Fruit fly (Drosophila melanogaster) whole organism, embryonic: ENCODE data around the gene mRpS26.

Source experiments
- Abd-B ChIP-seq: fragments of 200-800 bp; sonication (Bioruptor generic); optimal IDR thresholded peaks from 2 replicates; lab custom pipeline; 2018; ENCODE audit warnings: missing biosample characterization, mild to moderate bottlenecking, missing genetic modification characterization, moderate library complexity
- B-H1 ChIP-seq: fragments of 200-800 bp; sonication (Bioruptor generic); IDR thresholded peaks from 3 replicates; pipeline ENCODE4 v1.3.6; 2022; ENCODE audit warnings: missing biosample characterization, missing genetic modification characterization
- CG10565 ChIP-seq: fragments of 200-800 bp; sonication (Bioruptor generic); optimal IDR thresholded peaks from 3 replicates; lab custom pipeline; 2016; ENCODE audit warnings: missing biosample characterization, mild to moderate bottlenecking, missing genetic modification characterization
- CG10654 ChIP-seq: fragments of 200-800 bp; sonication (Bioruptor generic); optimal IDR thresholded peaks from 2 replicates; lab custom pipeline; 2016; ENCODE audit warnings: missing biosample characterization, missing genetic modification characterization
- CG11560 ChIP-seq: fragments of 200-800 bp; sonication (Bioruptor generic); IDR thresholded peaks from 3 replicates; pipeline ENCODE4 v1.3.6; 2022; ENCODE audit warnings: missing biosample characterization, missing genetic modification characterization
- CG11695 ChIP-seq: fragments of 200-800 bp; sonication (Bioruptor generic); IDR thresholded peaks from 3 replicates; pipeline ENCODE4 v1.3.6; 2022; ENCODE audit warnings: missing biosample characterization, missing genetic modification characterization
- CG12769 ChIP-seq: fragments of 200-800 bp; sonication (Bioruptor generic); optimal IDR thresholded peaks from 2 replicates; lab custom pipeline; 2019; ENCODE audit warnings: missing biosample characterization, mild to moderate bottlenecking, missing genetic modification characterization, moderate library complexity
- CG13894 ChIP-seq: fragments of 200-800 bp; sonication (Bioruptor generic); optimal IDR thresholded peaks from 3 replicates; lab custom pipeline; 2018; ENCODE audit warnings: missing biosample characterization, mild to moderate bottlenecking, missing genetic modification characterization, moderate library complexity
- CG14441 ChIP-seq: fragments of 200-800 bp; sonication (Bioruptor generic); IDR thresholded peaks from 2 replicates; pipeline ENCODE4 v1.3.6; 2022; ENCODE audit warnings: missing biosample characterization, missing genetic modification characterization
- CG1602 ChIP-seq: fragments of 200-800 bp; sonication (Bioruptor generic); optimal IDR thresholded peaks from 3 replicates; lab custom pipeline; 2016; ENCODE audit warnings: missing biosample characterization, missing genetic modification characterization
- CG16813 ChIP-seq: fragments of 200-800 bp; sonication (Bioruptor generic); IDR thresholded peaks from 3 replicates; pipeline ENCODE4 v1.3.6; 2022; ENCODE audit warnings: missing biosample characterization, missing genetic modification characterization; ENCODE audit not compliant: partially characterized antibody
- CG17186 ChIP-seq: fragments of 200-800 bp; sonication (Bioruptor generic); optimal IDR thresholded peaks from 3 replicates; lab custom pipeline; 2017; ENCODE audit warnings: missing biosample characterization, missing genetic modification reagents, missing genetic modification characterization
- CG17328 ChIP-seq: fragments of 200-800 bp; sonication (Bioruptor generic); IDR thresholded peaks from 2 replicates; pipeline ENCODE4 v1.3.6; 2022; ENCODE audit warnings: missing biosample characterization, missing genetic modification characterization
- CG1832 ChIP-seq: fragments of 200-800 bp; sonication (Bioruptor generic); optimal IDR thresholded peaks from 2 replicates; lab custom pipeline; 2017; ENCODE audit warnings: missing biosample characterization, mild to moderate bottlenecking, missing genetic modification characterization, inconsistent platforms
- CG2199 ChIP-seq: fragments of 200-800 bp; sonication (Bioruptor generic); IDR thresholded peaks from 3 replicates; pipeline ENCODE4 v1.3.6; 2022; ENCODE audit warnings: missing biosample characterization, missing genetic modification characterization
- CG2712 ChIP-seq: fragments of 200-800 bp; optimal IDR thresholded peaks from 3 replicates; lab custom pipeline; 2019; ENCODE audit warnings: missing biosample characterization, mild to moderate bottlenecking, missing genetic modification characterization, moderate library complexity
- CG33557 ChIP-seq: fragments of 200-800 bp; sonication (Bioruptor generic); optimal IDR thresholded peaks from 2 replicates; lab custom pipeline; 2019; ENCODE audit warnings: missing biosample characterization, mild to moderate bottlenecking, missing genetic modification characterization, moderate library complexity
- CG34422 ChIP-seq: fragments of 200-800 bp; sonication (Bioruptor generic); IDR thresholded peaks from 3 replicates; pipeline ENCODE4 v1.3.6; 2022; ENCODE audit warnings: missing biosample characterization, missing genetic modification characterization
- CG4854 ChIP-seq: fragments of 200-800 bp; sonication (Bioruptor generic); optimal IDR thresholded peaks from 2 replicates; lab custom pipeline; 2016; ENCODE audit warnings: missing biosample characterization, missing genetic modification characterization, inconsistent platforms
- CG6765 ChIP-seq: fragments of 200-800 bp; sonication (Bioruptor generic); optimal IDR thresholded peaks from 3 replicates; lab custom pipeline; 2017; ENCODE audit warnings: missing biosample characterization, mild to moderate bottlenecking, missing genetic modification characterization
- CG9215 ChIP-seq: fragments of 200-800 bp; sonication (Bioruptor generic); IDR thresholded peaks from 2 replicates; pipeline ENCODE4 v1.3.6; 2022; ENCODE audit warnings: missing biosample characterization, missing genetic modification characterization
- CHES-1-like ChIP-seq: fragments of 200-800 bp; sonication (Bioruptor generic); optimal IDR thresholded peaks from 2 replicates; lab custom pipeline; 2016; ENCODE audit warnings: missing biosample characterization, missing genetic modification characterization
- Drgx ChIP-seq: fragments of 200-800 bp; sonication (Bioruptor generic); IDR thresholded peaks from 2 replicates; pipeline ENCODE4 v1.3.6; 2022; ENCODE audit warnings: missing biosample characterization, missing genetic modification characterization
- ERR ChIP-seq: fragments of 200-800 bp; sonication (Bioruptor generic); optimal IDR thresholded peaks from 2 replicates; lab custom pipeline; 2016; ENCODE audit warnings: missing biosample characterization, missing genetic modification characterization
- Gsc ChIP-seq: fragments of 200-800 bp; sonication (Bioruptor generic); IDR thresholded peaks from 2 replicates; pipeline ENCODE4 v1.3.6; 2022; ENCODE audit warnings: missing biosample characterization, missing genetic modification characterization
- HLHmδ ChIP-seq: fragments of 200-800 bp; sonication (Bioruptor generic); optimal IDR thresholded peaks from 2 replicates; lab custom pipeline; 2018; ENCODE audit warnings: missing biosample characterization, mild to moderate bottlenecking, missing genetic modification characterization, moderate library complexity
- Lim3 ChIP-seq: fragments of 200-800 bp; sonication (Bioruptor generic); IDR thresholded peaks from 2 replicates; pipeline ENCODE4 v1.3.6; 2022; ENCODE audit warnings: missing biosample characterization, missing genetic modification characterization
- Nf-YC ChIP-seq: fragments of 200-800 bp; optimal IDR thresholded peaks from 3 replicates; lab custom pipeline; 2019; ENCODE audit warnings: missing biosample characterization, mild to moderate bottlenecking, missing genetic modification characterization, moderate library complexity
- Ravus ChIP-seq: fragments of 200-800 bp; sonication (Bioruptor generic); IDR thresholded peaks from 2 replicates; pipeline ENCODE4 v1.3.6; 2022; ENCODE audit warnings: missing biosample characterization, missing genetic modification characterization
- Side ChIP-seq: fragments of 200-800 bp; sonication (Bioruptor generic); optimal IDR thresholded peaks from 2 replicates; lab custom pipeline; 2016; ENCODE audit warnings: missing biosample characterization, missing genetic modification characterization
- chinmo ChIP-seq: fragments of 200-800 bp; sonication (Bioruptor generic); IDR thresholded peaks from 4 replicates; pipeline ENCODE4 v1.3.6; 2022; ENCODE audit warnings: missing biosample characterization, missing genetic modification characterization; ENCODE audit not compliant: partially characterized antibody
- dan ChIP-seq: fragments of 200-800 bp; sonication (Bioruptor generic); IDR thresholded peaks from 2 replicates; pipeline ENCODE4 v1.3.6; 2022; ENCODE audit warnings: missing biosample characterization, missing genetic modification characterization
- danr ChIP-seq: fragments of 200-800 bp; sonication (Bioruptor generic); IDR thresholded peaks from 2 replicates; pipeline ENCODE4 v1.3.6; 2022; ENCODE audit warnings: missing biosample characterization, missing genetic modification characterization
- emc ChIP-seq: fragments of 200-800 bp; sonication (Bioruptor generic); optimal IDR thresholded peaks from 2 replicates; lab custom pipeline; 2016; ENCODE audit warnings: missing biosample characterization, missing genetic modification characterization
- esg ChIP-seq: fragments of 200-800 bp; sonication (Bioruptor generic); conservative IDR thresholded peaks from 2 replicates; pipeline ENCODE4 v1.3.6; 2022; ENCODE audit warnings: missing biosample characterization, missing genetic modification characterization
- ewg ChIP-seq: fragments of 200-800 bp; sonication (Bioruptor generic); optimal IDR thresholded peaks from 3 replicates; lab custom pipeline; 2017; ENCODE audit warnings: mild to moderate bottlenecking, missing biosample characterization, missing genetic modification reagents, missing genetic modification characterization
- exex ChIP-seq: fragments of 200-800 bp; sonication (Bioruptor generic); optimal IDR thresholded peaks from 4 replicates; lab custom pipeline; 2018; ENCODE audit warnings: missing biosample characterization, mild to moderate bottlenecking, missing genetic modification characterization, moderate library complexity
- fru ChIP-seq: fragments of >200 bp; optimal IDR thresholded peaks from 2 replicates; lab custom pipeline; 2017
- ftz-f1 ChIP-seq: fragments of 200-800 bp; sonication (Bioruptor generic); optimal IDR thresholded peaks from 2 replicates; lab custom pipeline; 2016; ENCODE audit warnings: missing biosample characterization, missing genetic modification characterization
- gcm ChIP-seq: fragments of 200-800 bp; sonication (Bioruptor generic); optimal IDR thresholded peaks from 2 replicates; lab custom pipeline; 2019; ENCODE audit warnings: missing biosample characterization, mild to moderate bottlenecking, missing genetic modification characterization, moderate library complexity
- gt ChIP-seq: fragments of 200-800 bp; sonication (Bioruptor generic); IDR thresholded peaks from 2 replicates; pipeline ENCODE4 v1.3.6; 2022; ENCODE audit warnings: missing biosample characterization, missing genetic modification characterization
- ham ChIP-seq: fragments of 200-800 bp; sonication (Bioruptor generic); IDR thresholded peaks from 2 replicates; pipeline ENCODE4 v1.3.6; 2022; ENCODE audit warnings: missing biosample characterization, missing genetic modification characterization
- kni ChIP-seq: fragments of 200-800 bp; sonication (Bioruptor generic); optimal IDR thresholded peaks from 3 replicates; lab custom pipeline; 2017; ENCODE audit warnings: mild to moderate bottlenecking, missing biosample characterization, missing genetic modification reagents, missing genetic modification characterization
- otp ChIP-seq: fragments of 200-800 bp; sonication (Bioruptor generic); IDR thresholded peaks from 3 replicates; pipeline ENCODE4, ENCODE4 v1.3.6; 2022; ENCODE audit warnings: missing biosample characterization, missing genetic modification characterization
- pb ChIP-seq: fragments of 200-800 bp; sonication (Bioruptor generic); optimal IDR thresholded peaks from 3 replicates; lab custom pipeline; 2016; ENCODE audit warnings: missing biosample characterization, missing genetic modification characterization
- phol ChIP-seq: fragments of 200-800 bp; sonication (Bioruptor generic); optimal IDR thresholded peaks from 3 replicates; lab custom pipeline; 2018; ENCODE audit warnings: missing biosample characterization, mild to moderate bottlenecking, missing genetic modification characterization, moderate library complexity
- rib ChIP-seq: fragments of 200-800 bp; sonication (Bioruptor generic); IDR thresholded peaks from 2 replicates; pipeline ENCODE4 v1.3.6; 2022; ENCODE audit warnings: missing biosample characterization, missing genetic modification characterization
- row ChIP-seq: fragments of 200-800 bp; sonication (Bioruptor generic); IDR thresholded peaks from 3 replicates; pipeline ENCODE4 v1.3.6; 2022; ENCODE audit warnings: missing biosample characterization, missing genetic modification characterization
- run ChIP-seq: fragments of 200-800 bp; sonication (Bioruptor generic); optimal IDR thresholded peaks from 3 replicates; lab custom pipeline; 2018; ENCODE audit warnings: missing biosample characterization, mild to moderate bottlenecking, missing genetic modification characterization
- sug ChIP-seq: fragments of 200-800 bp; optimal IDR thresholded peaks from 2 replicates; lab custom pipeline; 2019; ENCODE audit warnings: missing biosample characterization, mild to moderate bottlenecking, missing genetic modification characterization, moderate library complexity
- vfl ChIP-seq: fragments of 200-800 bp; sonication (Bioruptor generic); optimal IDR thresholded peaks from 2 replicates; lab custom pipeline; 2016; ENCODE audit warnings: missing biosample characterization, missing genetic modification characterization

Gene mRpS26

DNA sequence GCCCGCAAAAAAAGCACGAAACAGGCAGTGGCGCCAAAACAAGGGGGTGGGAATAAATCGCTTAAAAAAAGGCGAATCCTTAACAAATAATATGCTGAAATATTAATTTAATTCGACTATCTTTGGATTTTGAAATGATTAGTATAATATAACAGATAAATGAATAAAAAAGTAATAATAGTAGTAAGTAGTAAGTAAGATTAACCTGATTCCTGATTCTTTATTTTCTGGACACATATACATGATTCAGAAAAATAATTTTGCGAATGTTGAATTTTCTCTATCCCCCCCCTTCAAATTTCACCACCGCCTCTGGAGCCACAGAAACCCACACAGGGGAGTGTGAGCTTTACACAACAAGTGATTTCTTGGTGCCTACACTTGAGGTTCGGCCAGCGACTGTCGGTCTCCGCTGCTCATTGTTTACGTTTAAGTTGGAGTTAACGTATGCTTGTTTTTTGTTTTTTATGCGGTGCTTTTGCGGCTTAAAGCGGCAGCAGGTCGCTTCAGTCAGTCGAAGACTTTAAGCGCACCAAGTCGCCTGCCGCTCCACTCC is 42.1 kb downstream of the mRpS26 start, which contains the start of gene CG7330 (continued):
- TF ChIP-seq CG1832 (GFP tag; lab: Kevin White, UChicago) (no peak), phol (tag; lab: Kevin White, UChicago) (peak; percentile 95), otp (GFP tag; lab: Robert Waterston, UW) (no peak), ftz-f1 (GFP tag; lab: Kevin White, UChicago) (no peak), CG1602 (GFP tag; lab: Kevin White, UChicago) (peak; percentile 81), CG17328 (peak; percentile 72), Drgx (GFP tag; lab: Robert Waterston, UW) (peak; percentile 95), CG10565 (GFP tag; lab: Kevin White, UChicago) (no peak), HLHmδ (GFP tag; lab: Kevin White, UChicago) (no peak), gt (GFP tag; lab: Robert Waterston, UW) (peak; percentile 42; the same call in 1 of the 2 replicates), CG33557 (GFP tag; lab: Kevin White, UChicago) (no peak), sug (tag; lab: Kevin White, UChicago) (peak; percentile 88), emc (no peak), gcm (peak; percentile 89), Ravus (GFP tag; lab: Robert Waterston, UW) (peak; percentile 54), fru (lab: Kevin White, UChicago) (no peak), B-H1 (peak; percentile 83; the same call in 2 of the 3 replicates), CG16813 (GFP tag; lab: Robert Waterston, UW) (no peak), Side (GFP tag; lab: Kevin White, UChicago) (peak; percentile 25), ham (GFP tag; lab: Robert Waterston, UW) (no peak), CG13894 (peak; percentile 29), Nf-YC (tag; lab: Kevin White, UChicago) (peak; percentile 86), pb (GFP tag; lab: Kevin White, UChicago) (no peak), CG6765 (GFP tag; lab: Kevin White, UChicago) (peak; percentile 91), Gsc (GFP tag; lab: Robert Waterston, UW) (no peak; the same call in 1 of the 2 replicates), esg (GFP tag; lab: Robert Waterston, UW) (peak; percentile 92), chinmo (no peak), CHES-1-like (GFP tag; lab: Kevin White, UChicago) (peak; percentile 57), dan (GFP tag; lab: Robert Waterston, UW) (no peak), CG4854 (GFP tag; lab: Kevin White, UChicago) (peak; percentile 63), kni (GFP tag; lab: Kevin White, UChicago) (peak; percentile 46), CG10654 (peak; percentile 86), CG11695 (GFP tag; lab: Robert Waterston, UW) (peak; percentile 94), Lim3 (GFP tag; lab: Robert Waterston, UW) (0 out of 2 replicates have a peak, but pooled peaks have one; percentile 44), exex (tag; lab: Kevin White, UChicago) (peak; percentile 71), run (tag; lab: Kevin White, UChicago) (peak; percentile 95), CG2712 (peak; percentile 93), vfl (no peak), CG14441 (GFP tag; lab: Robert Waterston, UW) (peak; percentile 85), ewg (peak; percentile 88), danr (GFP tag; lab: Robert Waterston, UW) (peak; percentile 87), CG2199 (0 out of 3 replicates have a peak, but pooled peaks have one; percentile 51), CG9215 (GFP tag; lab: Robert Waterston, UW) (peak; percentile 82), CG17186 (GFP tag; lab: Kevin White, UChicago) (peak; percentile 39), row (GFP tag; lab: Robert Waterston, UW) (peak; percentile 85), rib (GFP tag; lab: Robert Waterston, UW) (no peak; the same call in 1 of the 2 replicates), CG11560 (tag; lab: Robert Waterston, UW) (peak; percentile 57; the same call in 1 of the 3 replicates), ERR (GFP tag; lab: Kevin White, UChicago) (no peak), CG34422 (peak; percentile 84), Abd-B (GFP tag; lab: Kevin White, UChicago) (peak; percentile 92), CG12769 (tag; lab: Kevin White, UChicago) (peak; percentile 75)
